Fruit fly (Drosophila melanogaster) whole organism, embryonic: ENCODE data around the gene sima.

Experiments used
- Abd-B ChIP-seq: fragments of 200-800 bp; sonication (Bioruptor generic); optimal IDR thresholded peaks from 2 replicates; lab custom pipeline; 2018; ENCODE audit warnings: missing biosample characterization, mild to moderate bottlenecking, missing genetic modification characterization, moderate library complexity
- Adf1 ChIP-seq: fragments of 200-800 bp; sonication (Bioruptor generic); IDR thresholded peaks from 2 replicates; pipeline ENCODE4 v1.3.6; 2022; ENCODE audit warnings: missing biosample characterization, missing genetic modification characterization
- B-H1 ChIP-seq: fragments of 200-800 bp; sonication (Bioruptor generic); IDR thresholded peaks from 3 replicates; pipeline ENCODE4 v1.3.6; 2022; ENCODE audit warnings: missing biosample characterization, missing genetic modification characterization
- CG10321 ChIP-seq: fragments of 200-800 bp; sonication (Bioruptor generic); IDR thresholded peaks from 2 replicates; pipeline ENCODE4 v1.3.6; 2022; ENCODE audit warnings: missing biosample characterization, missing genetic modification characterization
- CG10366 ChIP-seq: fragments of 200-800 bp; sonication (Bioruptor generic); IDR thresholded peaks from 2 replicates; pipeline ENCODE4 v1.3.6; 2022; ENCODE audit warnings: missing biosample characterization, missing genetic modification characterization
- CG10654 ChIP-seq: fragments of 200-800 bp; sonication (Bioruptor generic); optimal IDR thresholded peaks from 2 replicates; lab custom pipeline; 2016; ENCODE audit warnings: missing biosample characterization, missing genetic modification characterization
- CG11085 ChIP-seq: fragments of 200-800 bp; sonication (Bioruptor generic); IDR thresholded peaks from 2 replicates; pipeline ENCODE4 v1.3.6; 2022; ENCODE audit warnings: missing biosample characterization, missing genetic modification characterization
- CG12155 ChIP-seq: fragments of 200-800 bp; sonication (Bioruptor generic); optimal IDR thresholded peaks from 3 replicates; lab custom pipeline; 2016; ENCODE audit warnings: missing biosample characterization, missing genetic modification characterization
- CG15011 ChIP-seq: fragments of 200-800 bp; sonication (Bioruptor generic); optimal IDR thresholded peaks from 3 replicates; lab custom pipeline; 2018; ENCODE audit warnings: missing biosample characterization, mild to moderate bottlenecking, missing genetic modification characterization
- CG1602 ChIP-seq: fragments of 200-800 bp; sonication (Bioruptor generic); optimal IDR thresholded peaks from 3 replicates; lab custom pipeline; 2016; ENCODE audit warnings: missing biosample characterization, missing genetic modification characterization
- CG17359 ChIP-seq: fragments of 200-800 bp; sonication (Bioruptor generic); optimal IDR thresholded peaks from 3 replicates; lab custom pipeline; 2018; ENCODE audit warnings: missing biosample characterization, mild to moderate bottlenecking, missing genetic modification characterization, moderate library complexity
- CG17829 ChIP-seq: fragments of 200-800 bp; optimal IDR thresholded peaks from 2 replicates; lab custom pipeline; 2019; ENCODE audit warnings: missing biosample characterization, mild to moderate bottlenecking, missing genetic modification characterization, moderate library complexity
- CG2678 ChIP-seq: fragments of 200-800 bp; sonication (Bioruptor generic); optimal IDR thresholded peaks from 3 replicates; lab custom pipeline; 2019; ENCODE audit warnings: missing biosample characterization, mild to moderate bottlenecking, missing genetic modification characterization, moderate library complexity
- CG3163 ChIP-seq: fragments of 200-800 bp; sonication (Bioruptor generic); optimal IDR thresholded peaks from 3 replicates; lab custom pipeline; 2016; ENCODE audit warnings: missing biosample characterization, missing genetic modification characterization
- CG3281 ChIP-seq: fragments of 200-800 bp; sonication (Bioruptor generic); optimal IDR thresholded peaks from 3 replicates; lab custom pipeline; 2017; ENCODE audit warnings: missing biosample characterization, mild to moderate bottlenecking, missing genetic modification characterization
- CG3407 ChIP-seq: fragments of 200-800 bp; sonication (Bioruptor generic); optimal IDR thresholded peaks from 2 replicates; lab custom pipeline; 2018; ENCODE audit warnings: missing biosample characterization, mild to moderate bottlenecking, missing genetic modification characterization
- CG3995 ChIP-seq: fragments of 200-800 bp; sonication (Bioruptor generic); optimal IDR thresholded peaks from 3 replicates; lab custom pipeline; 2016; ENCODE audit warnings: missing biosample characterization, missing genetic modification characterization
- CG43689 ChIP-seq: fragments of 200-800 bp; sonication (Bioruptor generic); IDR thresholded peaks from 2 replicates; pipeline ENCODE4 v1.3.6; 2022; ENCODE audit warnings: missing biosample characterization, missing genetic modification characterization
- CG8944 ChIP-seq: fragments of 200-800 bp; sonication (Bioruptor generic); optimal IDR thresholded peaks from 3 replicates; lab custom pipeline; 2016; ENCODE audit warnings: missing biosample characterization, missing genetic modification characterization
- CkIIα-i1 ChIP-seq: fragments of 200-800 bp; sonication (Bioruptor generic); IDR thresholded peaks from 2 replicates; pipeline ENCODE4 v1.3.6; 2022; ENCODE audit warnings: missing biosample characterization, missing genetic modification characterization
- CoRest ChIP-seq: fragments of 200-800 bp; sonication (Bioruptor generic); optimal IDR thresholded peaks from 3 replicates; lab custom pipeline; 2018; ENCODE audit warnings: missing biosample characterization, mild to moderate bottlenecking, missing genetic modification characterization, moderate library complexity
- CrebB ChIP-seq: fragments of 200-800 bp; sonication (Bioruptor generic); optimal IDR thresholded peaks from 3 replicates; lab custom pipeline; 2018; ENCODE audit warnings: missing biosample characterization, mild to moderate bottlenecking, missing genetic modification characterization
- Elba2 ChIP-seq: fragments of 200-800 bp; sonication (Bioruptor generic); optimal IDR thresholded peaks from 3 replicates; lab custom pipeline; 2016; ENCODE audit warnings: missing biosample characterization, missing genetic modification characterization
- GATAe ChIP-seq: fragments of 200-800 bp; sonication (Bioruptor generic); conservative IDR thresholded peaks from 2 replicates; pipeline ENCODE4 v1.3.6; 2022; ENCODE audit warnings: missing biosample characterization, missing genetic modification characterization
- Mes4 ChIP-seq: fragments of 200-800 bp; sonication (Bioruptor generic); optimal IDR thresholded peaks from 2 replicates; lab custom pipeline; 2016; ENCODE audit warnings: missing biosample characterization, missing genetic modification characterization
- Nf-YB ChIP-seq: fragments of 200-800 bp; sonication (Bioruptor generic); optimal IDR thresholded peaks from 3 replicates; lab custom pipeline; 2019; ENCODE audit warnings: missing biosample characterization, mild to moderate bottlenecking, missing genetic modification characterization, moderate library complexity
- NfI ChIP-seq: fragments of 200-800 bp; sonication (Bioruptor generic); optimal IDR thresholded peaks from 3 replicates; lab custom pipeline; 2018; ENCODE audit warnings: missing biosample characterization, mild to moderate bottlenecking, missing genetic modification characterization, moderate library complexity
- PHDP ChIP-seq: fragments of 200-800 bp; sonication (Bioruptor generic); optimal IDR thresholded peaks from 3 replicates; lab custom pipeline; 2018; ENCODE audit warnings: missing biosample characterization, mild to moderate bottlenecking, missing genetic modification characterization, moderate library complexity
- Trl ChIP-seq, 3 experiments: fragments of >200 bp in 2 of 3; fragments of 200-800 bp in 1 of 3; sonication (Bioruptor generic) in 1 of 3; optimal IDR thresholded peaks; 2 replicates in 1 of 3; 3 replicates in 2 of 3; lab custom pipeline; 2016 to 2017; ENCODE audit warnings: missing biosample characterization in 1 of 3, missing genetic modification characterization in 1 of 3
- bab2 ChIP-seq: fragments of 200-800 bp; sonication (Bioruptor generic); optimal IDR thresholded peaks from 2 replicates; lab custom pipeline; 2016; ENCODE audit warnings: missing biosample characterization, missing genetic modification characterization
- chm ChIP-seq: fragments of 200-800 bp; sonication (Bioruptor generic); IDR thresholded peaks from 2 replicates; pipeline ENCODE4 v1.3.6; 2022; ENCODE audit warnings: missing biosample characterization, missing genetic modification characterization
- croc ChIP-seq: fragments of 200-800 bp; sonication (Bioruptor generic); conservative IDR thresholded peaks from 3 replicates; pipeline ENCODE4 v1.3.6; 2022; ENCODE audit warnings: missing biosample characterization, missing genetic modification characterization
- dm ChIP-seq: fragments of 200-800 bp; sonication (Bioruptor generic); optimal IDR thresholded peaks from 3 replicates; lab custom pipeline; 2016; ENCODE audit warnings: missing biosample characterization, missing genetic modification characterization
- dmrt99B ChIP-seq: fragments of 200-800 bp; sonication (Bioruptor generic); optimal IDR thresholded peaks from 2 replicates; lab custom pipeline; 2018; ENCODE audit warnings: missing biosample characterization, mild to moderate bottlenecking, missing genetic modification characterization, moderate library complexity
- eyg ChIP-seq: fragments of 200-800 bp; sonication (Bioruptor generic); optimal IDR thresholded peaks from 3 replicates; lab custom pipeline; 2016; ENCODE audit warnings: missing biosample characterization, missing genetic modification characterization
- gem ChIP-seq: fragments of 200-800 bp; sonication (Bioruptor generic); optimal IDR thresholded peaks from 2 replicates; lab custom pipeline; 2019; ENCODE audit warnings: missing biosample characterization, mild to moderate bottlenecking, missing genetic modification characterization, moderate library complexity
- grau ChIP-seq: fragments of 200-800 bp; optimal IDR thresholded peaks from 3 replicates; lab custom pipeline; 2019; ENCODE audit warnings: missing biosample characterization, mild to moderate bottlenecking, missing genetic modification characterization, moderate library complexity
- gsb ChIP-seq: fragments of 200-800 bp; sonication (Bioruptor generic); IDR thresholded peaks from 2 replicates; pipeline ENCODE4 v1.3.6; 2022; ENCODE audit warnings: missing biosample characterization, missing genetic modification characterization
- hkb ChIP-seq, 2 experiments: fragments of 200-800 bp in 1 of 2; fragments of >200 bp in 1 of 2; sonication (Bioruptor generic) in 1 of 2; IDR thresholded peaks in 1 of 2; optimal IDR thresholded peaks in 1 of 2; 2 replicates each; pipeline versions ENCODE4 v1.3.6 to Lab custom; 2017 to 2022; ENCODE audit warnings: missing biosample characterization in 1 of 2, missing genetic modification characterization in 1 of 2
- kah ChIP-seq: fragments of 200-800 bp; sonication (Bioruptor generic); optimal IDR thresholded peaks from 2 replicates; lab custom pipeline; 2018; ENCODE audit warnings: missing biosample characterization, mild to moderate bottlenecking, missing genetic modification characterization
- kay ChIP-seq: fragments of 200-800 bp; sonication (Bioruptor generic); optimal IDR thresholded peaks from 2 replicates; lab custom pipeline; 2016; ENCODE audit warnings: missing biosample characterization, missing genetic modification characterization
- lilli ChIP-seq: fragments of 200-800 bp; sonication (Bioruptor generic); optimal IDR thresholded peaks from 3 replicates; lab custom pipeline; 2016; ENCODE audit warnings: missing biosample characterization, missing genetic modification characterization
- otp ChIP-seq: fragments of 200-800 bp; sonication (Bioruptor generic); IDR thresholded peaks from 3 replicates; pipeline ENCODE4, ENCODE4 v1.3.6; 2022; ENCODE audit warnings: missing biosample characterization, missing genetic modification characterization
- pan ChIP-seq, 4 experiments: fragments of >200 bp in 3 of 4; fragments of 200-800 bp in 1 of 4; sonication (Bioruptor generic) in 1 of 4; optimal IDR thresholded peaks in 3 of 4; IDR thresholded peaks in 1 of 4; 2 replicates each; pipeline versions ENCODE4 v1.3.6 to Lab custom; 2017 to 2022; ENCODE audit warnings: missing biosample characterization in 2 of 4, missing genetic modification characterization in 2 of 4, mixed read lengths in 1 of 4
- slbo ChIP-seq: fragments of 200-800 bp; sonication (Bioruptor generic); IDR thresholded peaks from 2 replicates; pipeline ENCODE4 v1.3.6; 2022; ENCODE audit warnings: missing biosample characterization, missing genetic modification characterization
- trh ChIP-seq: fragments of 200-800 bp; sonication (Bioruptor generic); optimal IDR thresholded peaks from 2 replicates; lab custom pipeline; 2016; ENCODE audit warnings: missing biosample characterization, missing genetic modification characterization
- vnd ChIP-seq: fragments of 200-800 bp; sonication (Bioruptor generic); IDR thresholded peaks from 3 replicates; pipeline ENCODE4 v1.3.6; 2022; ENCODE audit warnings: missing biosample characterization, missing genetic modification characterization; ENCODE audit not compliant: partially characterized antibody
- zen ChIP-seq: fragments of 200-800 bp; sonication (Bioruptor generic); optimal IDR thresholded peaks from 3 replicates; lab custom pipeline; 2018; ENCODE audit warnings: missing biosample characterization, mild to moderate bottlenecking, missing genetic modification characterization, moderate library complexity
- zfh1 ChIP-seq: fragments of 200-800 bp; sonication (Bioruptor generic); IDR thresholded peaks from 3 replicates; pipeline ENCODE4 v1.3.6; 2022; ENCODE audit warnings: missing biosample characterization, missing genetic modification characterization

The sima gene

DNA sequence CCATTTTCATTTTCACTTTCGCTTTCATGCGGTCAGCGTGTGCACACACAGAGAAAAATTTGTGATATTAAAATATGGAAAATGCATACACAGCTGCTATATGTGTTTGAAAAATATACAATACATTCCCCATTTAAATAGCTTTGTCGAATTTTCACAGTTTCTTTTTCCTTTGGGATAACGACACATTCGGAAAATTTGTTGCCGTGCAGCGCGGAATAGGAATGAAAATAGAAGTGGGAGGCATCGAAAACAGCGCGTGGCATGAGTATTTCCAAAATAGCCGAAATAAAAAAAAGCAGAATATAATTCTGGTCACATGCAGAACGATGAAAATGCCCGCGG, 34.6 kb downstream of the sima start (continued):
- TF ChIP-seq kah (GFP tag; lab: Kevin White, UChicago): peak; percentile 54
- TF ChIP-seq bab2 (GFP tag; lab: Kevin White, UChicago): peak; percentile 90
- TF ChIP-seq CrebB (tag; lab: Kevin White, UChicago): peak; percentile 74
- TF ChIP-seq CkIIα-i1 (GFP tag; lab: Robert Waterston, UW): 0 out of 2 replicates have a peak, but pooled peaks have one; percentile 40
- TF ChIP-seq B-H1 (GFP tag; lab: Robert Waterston, UW): peak; percentile 67; the same call in 2 of the 3 replicates
- TF ChIP-seq Elba2 (GFP tag; lab: Kevin White, UChicago): no peak
- TF ChIP-seq CG3163 (GFP tag; lab: Kevin White, UChicago): peak; percentile 66
- peak; percentile 90 for TF ChIP-seq lilli (GFP tag; lab: Kevin White, UChicago)
- TF ChIP-seq dmrt99B: peak; percentile 87
- peak; percentile 81 for TF ChIP-seq CG8944 (GFP tag; lab: Kevin White, UChicago)
- no peak; the same call in 1 of the 2 replicates for TF ChIP-seq GATAe (GFP tag; lab: Robert Waterston, UW)
- peak; percentile 83 for TF ChIP-seq CG11085 (GFP tag; lab: Robert Waterston, UW)
- TF ChIP-seq zfh1 (GFP tag; lab: Robert Waterston, UW): peak; percentile 83
- TF ChIP-seq Nf-YB (GFP tag; lab: Kevin White, UChicago): peak; percentile 58
- peak; percentile 71 for TF ChIP-seq CG15011 (GFP tag; lab: Kevin White, UChicago)
- TF ChIP-seq pan (optimal IDR thresholded peaks at IDR 0.05; lab: Kevin White, UChicago): no peak
- peak in 1 of 2 experiments; percentile 86 for TF ChIP-seq pan (GFP tag; optimal IDR thresholded peaks at IDR 0.05 in 1 of 2, IDR thresholded peaks at IDR 0.05 in 1 of 2)
- peak; percentile 89 for TF ChIP-seq CG17359 (tag; lab: Kevin White, UChicago)
- TF ChIP-seq CG1602 (GFP tag; lab: Kevin White, UChicago): peak; percentile 73
- peak; percentile 84 for TF ChIP-seq CG3281 (GFP tag; lab: Kevin White, UChicago)
- peak; percentile 71 for TF ChIP-seq CG3407 (GFP tag; lab: Kevin White, UChicago)
- peak; percentile 79 for TF ChIP-seq dm
- peak; percentile 60; the same call in 2 of the 3 replicates for TF ChIP-seq croc (GFP tag; lab: Robert Waterston, UW)
- TF ChIP-seq NfI (GFP tag; lab: Kevin White, UChicago): peak; percentile 86
- peak; percentile 73 for TF ChIP-seq CG43689 (GFP tag; lab: Robert Waterston, UW)
- TF ChIP-seq CG2678: peak; percentile 90
- peak; percentile 84 for TF ChIP-seq eyg (GFP tag; lab: Kevin White, UChicago)
- TF ChIP-seq hkb (optimal IDR thresholded peaks at IDR 0.05; lab: Kevin White, UChicago): no peak
- peak; percentile 92 for TF ChIP-seq hkb (GFP tag; IDR thresholded peaks at IDR 0.05; lab: Robert Waterston, UW)
- peak; percentile 90 for TF ChIP-seq gem
- TF ChIP-seq CG12155 (GFP tag; lab: Kevin White, UChicago): peak; percentile 83
- TF ChIP-seq CoRest (tag; lab: Kevin White, UChicago): peak; percentile 87
- TF ChIP-seq otp (GFP tag; lab: Robert Waterston, UW): peak; percentile 80; the same call in 2 of the 3 replicates
- peak; percentile 88 for TF ChIP-seq PHDP (tag; lab: Kevin White, UChicago)
- peak; percentile 72 for TF ChIP-seq CG17829 (tag; lab: Kevin White, UChicago)
- TF ChIP-seq CG3995 (GFP tag; lab: Kevin White, UChicago): no peak
- TF ChIP-seq zen (tag; lab: Kevin White, UChicago): peak; percentile 67
- TF ChIP-seq trh (GFP tag; lab: Kevin White, UChicago): peak; percentile 3
- peak; percentile 74 for TF ChIP-seq Mes4 (GFP tag; lab: Kevin White, UChicago)
- peak; percentile 93 for TF ChIP-seq slbo (GFP tag; lab: Robert Waterston, UW)
- no peak for TF ChIP-seq vnd (GFP tag; lab: Robert Waterston, UW)
- peak; percentile 67 for TF ChIP-seq Adf1
- TF ChIP-seq Abd-B (GFP tag; lab: Kevin White, UChicago): peak; percentile 72
- peak; percentile 69 for TF ChIP-seq kay
- no peak for TF ChIP-seq Trl (optimal IDR thresholded peaks at IDR 0.05; lab: Kevin White, UChicago)
- TF ChIP-seq Trl (GFP tag; optimal IDR thresholded peaks at IDR 0.05; lab: Kevin White, UChicago): peak; percentile 86
- TF ChIP-seq grau (tag; lab: Kevin White, UChicago): peak; percentile 86
- peak; percentile 91 for TF ChIP-seq CG10366 (GFP tag; lab: Robert Waterston, UW)
- TF ChIP-seq CG10321 (GFP tag; lab: Robert Waterston, UW): peak; percentile 47; the same call in 1 of the 2 replicates
- TF ChIP-seq gsb (GFP tag; lab: Robert Waterston, UW): peak; percentile 80
- TF ChIP-seq CG10654: peak; percentile 80
- peak; percentile 87 for TF ChIP-seq chm (GFP tag; lab: Robert Waterston, UW)
